Worm (Caenorhabditis elegans): Measurements from ENCODE around the gene srj-55.
A peak's percentile ranks its signal among the peaks of the same experiment; 100 is the strongest.

The srj-55 gene

ce11 chrV:2888681-2889080, 30.9 kb upstream of the srj-55 start, which contains the start of gene srw-4:
Gene srw-4 (minus strand): TSS chrV:2888781.
- no peak for TF ChIP-seq gmeb-1 (tag; optimal IDR thresholded peaks at IDR 0.05)
- TF ChIP-seq Y55F3AM.14 (GFP tag; optimal IDR thresholded peaks at IDR 0.05), result no peak
- TF ChIP-seq ceh-16 (tag; optimal IDR thresholded peaks at IDR 0.05), result no peak
- TF ChIP-seq ztf-1 (GFP tag; conservative IDR thresholded peaks at IDR 0.05), result no peak
- TF ChIP-seq lsy-2 (tag; optimal IDR thresholded peaks at IDR 0.05), result no peak
- no peak for TF ChIP-seq unc-39 (tag; optimal IDR thresholded peaks at IDR 0.05)
- no peak for TF ChIP-seq mab-5 (tag; optimal IDR thresholded peaks at IDR 0.05)
- TF ChIP-seq dmd-4 (tag; optimal IDR thresholded peaks at IDR 0.05), result no peak
- no peak for TF ChIP-seq mdl-1 (tag; optimal IDR thresholded peaks at IDR 0.05)
- TF ChIP-seq alr-1 (tag; optimal IDR thresholded peaks at IDR 0.05), result no peak
- no peak for TF ChIP-seq elt-1 (tag; optimal IDR thresholded peaks at IDR 0.05)

- no peak for TF ChIP-seq lin-11 (tag; optimal IDR thresholded peaks at IDR 0.05)
- no peak for TF ChIP-seq nhr-25 (tag; optimal IDR thresholded peaks at IDR 0.05)
- no peak for TF ChIP-seq elt-1 (tag; optimal IDR thresholded peaks at IDR 0.05)
- TF ChIP-seq nhr-237 (tag; optimal IDR thresholded peaks at IDR 0.05), result no peak
- no peak for TF ChIP-seq unc-62 (GFP tag; optimal IDR thresholded peaks at IDR 0.05)
Measured at ce11 chrV:2888265-2888664, 30.5 kb upstream of the srj-55 start.

ce11 chrV:2884411-2884810, 26.7 kb upstream of the srj-55 start, which contains the start of gene sre-24:
Gene sre-24 (plus strand): TSS chrV:2884711.
- no peak for TF ChIP-seq nhr-6 (tag; optimal IDR thresholded peaks at IDR 0.05)
- no peak for TF ChIP-seq unc-62 (GFP tag; optimal IDR thresholded peaks at IDR 0.05)
- TF ChIP-seq zag-1 (tag; optimal IDR thresholded peaks at IDR 0.05), result no peak
- TF ChIP-seq mab-5 (tag; optimal IDR thresholded peaks at IDR 0.05), result no peak
- no peak for TF ChIP-seq ztf-11 (tag; optimal IDR thresholded peaks at IDR 0.05)
- no peak for TF ChIP-seq elt-1 (tag; optimal IDR thresholded peaks at IDR 0.05)
- TF ChIP-seq dmd-4 (tag; optimal IDR thresholded peaks at IDR 0.05), result no peak
- TF ChIP-seq aly-2 (tag; optimal IDR thresholded peaks at IDR 0.05), result no peak
- TF ChIP-seq unc-39 (tag; optimal IDR thresholded peaks at IDR 0.05), result no peak

ce11 chrV:2883097-2883496, 25.4 kb upstream of the srj-55 start:
- TF ChIP-seq alr-1 (tag; optimal IDR thresholded peaks at IDR 0.05) (no peak), lsy-2 (tag; optimal IDR thresholded peaks at IDR 0.05) (no peak), sem-4 (tag; optimal IDR thresholded peaks at IDR 0.05) (no peak), F13H6.1 (tag; optimal IDR thresholded peaks at IDR 0.05) (no peak), nhr-11 (tag; optimal IDR thresholded peaks at IDR 0.05) (no peak), Y55F3AM.14 (GFP tag; optimal IDR thresholded peaks at IDR 0.05) (no peak)

ce11 chrV:2881565-2881964, 23.8 kb upstream of the srj-55 start:
- TF ChIP-seq egl-27 (tag; optimal IDR thresholded peaks at IDR 0.05) (no peak), snpc-4 (tag; optimal IDR thresholded peaks at IDR 0.05) (no peak), nhr-12 (tag; optimal IDR thresholded peaks at IDR 0.05) (no peak), lin-13 (GFP tag; optimal IDR thresholded peaks at IDR 0.05) (no peak), Y55F3AM.14 (GFP tag; optimal IDR thresholded peaks at IDR 0.05) (no peak), sma-9 (GFP tag; optimal IDR thresholded peaks at IDR 0.05) (no peak), sma-9 (tag; optimal IDR thresholded peaks at IDR 0.05) (no peak), gmeb-1 (tag; optimal IDR thresholded peaks at IDR 0.05) (no peak), mdl-1 (tag; optimal IDR thresholded peaks at IDR 0.05) (no peak), unc-55 (GFP tag; optimal IDR thresholded peaks at IDR 0.05) (no peak), nhr-6 (tag; optimal IDR thresholded peaks at IDR 0.05) (no peak), F13H6.1 (tag; optimal IDR thresholded peaks at IDR 0.05) (no peak), lin-39 (tag; optimal IDR thresholded peaks at IDR 0.05) (no peak), ama-1 (optimal IDR thresholded peaks at IDR 0.05) (no peak), peb-1 (tag; optimal IDR thresholded peaks at IDR 0.05) (no peak)

- no peak for TF ChIP-seq nhr-12 (tag; optimal IDR thresholded peaks at IDR 0.05)
- TF ChIP-seq fos-1 (tag; optimal IDR thresholded peaks at IDR 0.05), result peak; percentile 34
Measured at ce11 chrV:2881016-2881415, 23.3 kb upstream of the srj-55 start, which contains the start of gene ifc-1. Gene ifc-1 (plus strand): TSS chrV:2881393.
